Fruit fly (Drosophila melanogaster) S2 (cell line): ENCODE results near the gene Charon.

Source experiments
- CG8478 ChIP-seq: fragments of >200 bp; optimal IDR thresholded peaks from 2 replicates; lab custom pipeline; 2018
- CTCF ChIP-seq, 2 experiments: fragments of >200 bp; optimal IDR thresholded peaks; 2 replicates each; lab custom pipeline; 2018

DNA sequence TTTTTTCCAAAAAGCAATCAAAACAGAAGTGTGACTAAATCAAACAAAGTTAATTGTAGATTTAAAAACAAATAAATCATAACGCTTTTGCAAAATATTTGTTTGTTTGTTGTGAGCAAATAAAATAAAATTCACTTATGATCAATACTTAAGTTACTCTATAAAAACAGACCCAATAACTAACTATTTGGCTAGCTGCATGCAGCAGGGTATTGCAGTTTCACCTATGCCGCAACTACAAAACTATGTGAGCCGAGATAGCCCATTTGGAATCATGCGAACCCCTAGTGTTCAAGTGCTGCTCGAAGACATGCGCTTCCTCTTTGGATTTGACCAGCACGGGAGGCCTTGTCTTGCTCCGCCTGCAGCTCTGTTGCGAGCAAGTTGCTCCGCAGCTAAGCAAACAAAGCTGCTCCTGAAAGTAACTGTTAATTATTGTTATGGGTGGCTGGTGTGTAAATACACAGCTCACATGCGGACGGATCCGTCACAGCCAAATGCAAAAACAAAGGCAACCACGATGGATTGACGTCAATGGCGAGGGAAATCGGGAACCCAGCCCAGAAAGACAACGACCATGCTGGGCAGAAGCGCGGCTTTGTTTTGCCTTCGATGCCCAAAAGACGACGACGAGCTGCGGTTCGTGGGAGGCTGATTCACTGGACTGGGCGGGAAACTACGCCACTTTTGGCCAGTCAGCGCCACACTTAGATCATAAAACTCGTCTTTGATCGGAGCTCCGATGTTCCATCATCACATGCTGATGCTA, 50.5 kb downstream of the Charon start:
- no peak for TF ChIP-seq CG8478 (lab: Kevin White, UChicago)
- TF ChIP-seq CTCF (optimal IDR thresholded peaks at IDR 0.05; lab: Kevin White, UChicago), result no peak
